Fruit fly (Drosophila melanogaster) Kc167 (cell line): ENCODE results near the gene Coq6.

ENCODE experiments used
- insv ChIP-seq: fragments of >200 bp; optimal IDR thresholded peaks from 3 replicates; lab custom pipeline; 2018; ENCODE audit warnings: missing external identifiers
- psq ChIP-seq: fragments of >200 bp; optimal IDR thresholded peaks from 2 replicates; lab custom pipeline; 2017; ENCODE audit warnings: missing external identifiers

- TF ChIP-seq psq (lab: Kevin White, UChicago) (no peak), insv (lab: Kevin White, UChicago) (no peak)
These were observed 12.1 kb downstream of the Coq6 start, which contains the start of the genes CG7382 and cl for dm6 chr2L:5519846-5520384.
